Fruit fly (Drosophila melanogaster) Kc167 (cell line): ENCODE results near the gene Cpr65Ax1.

Source experiments
- Myc ChIP-seq: fragments of >200 bp; optimal IDR thresholded peaks from 2 replicates; lab custom pipeline; 2017; ENCODE audit warnings: missing external identifiers
- Sin3A ChIP-seq: fragments of >200 bp; optimal IDR thresholded peaks from 2 replicates; lab custom pipeline; 2018; ENCODE audit warnings: missing external identifiers
- h ChIP-seq: fragments of >200 bp; optimal IDR thresholded peaks from 3 replicates; lab custom pipeline; 2018; ENCODE audit warnings: missing external identifiers
- insv ChIP-seq: fragments of >200 bp; optimal IDR thresholded peaks from 3 replicates; lab custom pipeline; 2018; ENCODE audit warnings: missing external identifiers
- psq ChIP-seq: fragments of >200 bp; optimal IDR thresholded peaks from 2 replicates; lab custom pipeline; 2017; ENCODE audit warnings: missing external identifiers
- ttk ChIP-seq: sonication (Bioruptor generic); optimal IDR thresholded peaks from 2 replicates; lab custom pipeline; 2017; ENCODE audit warnings: missing external identifiers

The Cpr65Ax1 gene

DNA sequence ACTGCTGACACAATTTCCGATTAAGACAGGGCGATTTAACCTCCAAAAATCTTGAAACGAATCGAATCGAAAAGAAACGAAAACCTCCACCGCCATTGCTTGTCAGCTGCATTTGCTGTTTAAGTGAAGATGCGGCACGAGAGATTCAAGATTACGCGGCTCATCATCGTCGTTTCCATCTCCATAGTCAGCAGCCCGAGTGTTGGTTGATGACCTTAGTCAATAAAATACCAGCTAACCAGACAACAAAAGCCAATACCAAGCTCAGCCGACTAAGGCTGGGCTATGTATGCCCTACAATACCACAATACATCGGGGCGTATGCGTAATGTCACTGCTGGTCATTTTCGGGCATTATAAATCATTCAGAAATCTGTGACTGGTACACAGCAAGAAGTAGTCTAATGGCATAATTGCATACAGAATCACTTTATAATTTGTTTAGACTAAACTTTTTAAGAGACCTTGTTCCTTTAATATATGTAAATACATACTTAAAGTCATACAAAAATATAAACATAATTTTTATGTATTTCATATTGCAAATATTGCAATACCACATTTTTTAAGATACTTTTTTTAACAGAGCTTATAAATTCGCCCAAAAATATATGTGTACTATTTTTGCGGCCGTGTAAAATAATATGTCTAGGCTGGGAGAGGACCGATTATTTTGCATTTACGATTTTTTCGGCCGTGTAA lies 6.9 kb downstream of the Cpr65Ax1 start:
- no peak for TF ChIP-seq Myc (lab: Kevin White, UChicago)
- no peak for TF ChIP-seq ttk (lab: Kevin White, UChicago)
- no peak for TF ChIP-seq psq (lab: Kevin White, UChicago)
- TF ChIP-seq insv (lab: Kevin White, UChicago), result no peak

DNA sequence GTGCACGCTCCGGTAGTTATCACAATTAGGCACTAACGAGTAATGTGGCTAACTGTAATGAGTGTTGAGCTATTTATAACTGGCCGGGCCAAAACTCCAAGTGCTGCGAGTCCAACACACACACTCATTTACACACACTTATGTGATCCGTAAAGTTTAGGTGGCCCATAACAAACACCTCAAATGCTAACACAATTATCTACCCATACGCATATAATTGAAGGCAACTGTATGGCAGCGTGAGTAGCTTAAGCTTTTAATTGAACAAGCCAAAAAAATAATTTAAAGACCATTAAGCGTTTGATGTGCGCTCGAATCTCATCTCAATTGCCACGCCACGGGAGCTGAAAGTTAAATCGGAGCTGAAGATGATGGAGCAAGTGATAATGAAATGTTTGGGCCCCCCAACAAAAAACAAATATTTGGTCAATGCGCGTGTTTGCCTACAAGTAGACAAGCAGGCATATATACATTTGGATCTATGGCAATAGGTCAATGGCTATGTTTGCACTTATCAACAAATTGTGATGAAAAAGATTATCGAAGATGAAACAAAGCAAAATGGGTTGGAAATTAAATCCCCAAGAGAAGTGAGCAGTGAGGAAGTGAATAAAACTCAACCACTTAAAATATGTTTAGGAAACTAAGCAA lies 7.7 kb downstream of the Cpr65Ax1 start, which contains the start of gene Cpr65Av:
TSS of gene Cpr65Av (minus strand) at position 51 of the 651 bp plus-strand sequence.
- TF ChIP-seq Sin3A (lab: Kevin White, UChicago) (no peak), Myc (lab: Kevin White, UChicago) (no peak), h (lab: Kevin White, UChicago) (no peak), ttk (lab: Kevin White, UChicago) (no peak), psq (lab: Kevin White, UChicago) (no peak), insv (lab: Kevin White, UChicago) (no peak)

DNA sequence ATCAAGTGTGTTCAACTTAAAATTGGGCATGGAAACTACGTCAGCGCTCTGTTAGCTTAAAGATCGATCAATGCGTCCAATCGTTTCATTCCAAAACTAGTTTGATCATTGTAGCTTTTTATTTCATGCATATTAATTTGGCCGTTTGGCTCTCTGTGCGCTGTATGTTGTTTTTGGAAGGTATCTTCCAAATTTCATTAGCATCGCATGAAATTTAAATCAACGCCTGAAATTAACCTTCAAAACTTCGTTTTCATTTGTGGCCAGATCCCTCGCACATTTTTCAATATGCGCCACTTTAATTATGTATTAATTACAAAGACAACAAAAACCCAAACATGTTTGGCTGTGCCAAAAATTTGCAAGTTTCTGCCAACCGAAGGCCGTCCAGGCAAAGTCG lies 9.2 kb downstream of the Cpr65Ax1 start:
- TF ChIP-seq Sin3A (lab: Kevin White, UChicago) (no peak), ttk (lab: Kevin White, UChicago) (no peak), Myc (lab: Kevin White, UChicago) (no peak), psq (lab: Kevin White, UChicago) (no peak), h (lab: Kevin White, UChicago) (no peak), insv (lab: Kevin White, UChicago) (no peak)

DNA sequence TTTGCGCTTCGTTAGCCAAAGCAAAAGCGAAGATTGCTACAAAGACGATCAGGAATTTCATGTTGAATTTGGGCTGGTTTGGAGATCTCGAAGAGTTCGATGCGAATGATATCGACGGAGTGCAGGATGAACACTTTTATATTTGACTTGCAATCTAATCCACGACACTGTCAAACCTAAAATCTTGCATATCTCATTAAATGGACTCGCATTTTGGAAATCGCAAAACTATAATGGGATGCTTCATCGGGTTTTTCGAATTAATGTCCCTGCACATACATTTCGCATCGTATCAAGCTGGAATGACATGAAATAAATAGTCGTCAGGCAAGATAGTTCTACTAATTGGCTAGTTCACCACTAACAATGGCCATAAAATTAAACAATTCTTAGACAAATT lies 9.8 kb downstream of the Cpr65Ax1 start, which contains the start of gene Lcp65Ae:
TSS of gene Lcp65Ae (minus strand) at position 101 of the 400 bp plus-strand sequence.
- TF ChIP-seq h (lab: Kevin White, UChicago) (no peak), Myc (lab: Kevin White, UChicago) (no peak), psq (lab: Kevin White, UChicago) (no peak), insv (lab: Kevin White, UChicago) (no peak), Sin3A (lab: Kevin White, UChicago) (no peak), ttk (lab: Kevin White, UChicago) (no peak)

DNA sequence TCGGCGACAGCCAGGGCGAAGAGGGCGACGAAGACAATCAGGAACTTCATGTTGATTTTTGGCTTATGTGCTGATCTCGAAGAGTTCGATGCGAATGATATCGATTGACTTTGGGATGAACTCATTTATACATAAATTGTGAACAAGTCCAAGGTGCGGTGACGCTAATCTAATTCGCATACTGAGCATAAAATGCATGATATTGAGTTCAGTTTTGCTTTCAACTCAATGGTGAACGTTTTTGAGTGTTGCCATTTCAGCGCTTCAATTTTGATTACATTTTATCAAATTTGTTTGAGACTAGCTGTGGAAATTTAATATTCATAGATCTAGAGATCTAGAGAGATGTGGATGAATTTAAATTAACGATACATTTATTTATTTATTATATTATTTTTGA lies 11.1 kb downstream of the Cpr65Ax1 start, which contains the start of gene Lcp65Af:
TSS of gene Lcp65Af (minus strand) at position 101 of the 400 bp plus-strand sequence.
- TF ChIP-seq Sin3A (lab: Kevin White, UChicago), result no peak

DNA sequence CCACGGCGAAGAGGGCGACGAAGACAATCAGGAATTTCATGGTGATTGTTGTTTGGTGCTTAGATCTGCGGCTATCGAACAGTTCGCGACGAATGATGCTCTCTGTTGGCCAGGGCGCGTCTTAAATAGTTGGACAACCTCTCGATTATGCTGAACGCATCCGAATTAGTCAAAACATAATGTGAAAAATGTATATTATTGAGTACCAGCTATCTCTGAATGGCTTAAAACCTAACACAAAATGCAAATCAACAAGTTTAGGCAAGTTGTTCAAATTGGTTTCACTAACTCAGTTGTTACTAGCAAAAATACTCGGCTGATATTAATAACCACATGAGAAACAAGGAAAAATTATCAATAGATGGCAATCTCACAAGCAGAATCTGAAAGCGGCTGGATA lies 12.6 kb downstream of the Cpr65Ax1 start, which contains the start of gene Lcp65Ag1:
TSS of gene Lcp65Ag1 (minus strand) at position 101 of the 400 bp plus-strand sequence.
- TF ChIP-seq insv (lab: Kevin White, UChicago) (no peak), Myc (lab: Kevin White, UChicago) (no peak), ttk (lab: Kevin White, UChicago) (no peak), Sin3A (lab: Kevin White, UChicago) (no peak), h (lab: Kevin White, UChicago) (no peak), psq (lab: Kevin White, UChicago) (no peak)

DNA sequence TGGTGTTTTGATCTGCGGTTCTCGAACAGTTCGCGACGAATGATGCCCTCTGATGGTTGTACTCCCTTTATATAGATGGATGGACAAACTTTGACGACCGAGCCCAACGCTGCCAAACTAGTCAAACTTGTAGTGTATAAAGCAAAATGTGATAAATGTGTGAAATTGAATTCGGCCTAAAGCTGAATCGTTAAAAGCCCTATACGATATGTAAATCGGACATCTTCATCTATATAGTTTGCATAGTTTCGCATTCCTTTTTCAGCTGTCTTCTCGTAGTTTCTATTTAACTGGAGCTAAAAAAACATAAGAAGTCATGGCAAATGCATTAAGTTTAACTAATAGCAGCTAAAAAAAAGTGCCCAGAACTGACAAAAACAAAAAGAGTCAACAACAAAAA lies 14.2 kb downstream of the Cpr65Ax1 start, which contains the start of gene Lcp65Ag2:
TSS of gene Lcp65Ag2 (minus strand) at position 48 of the 400 bp plus-strand sequence.
- TF ChIP-seq insv (lab: Kevin White, UChicago) (no peak), h (lab: Kevin White, UChicago) (no peak), Myc (lab: Kevin White, UChicago) (no peak), psq (lab: Kevin White, UChicago) (no peak)

DNA sequence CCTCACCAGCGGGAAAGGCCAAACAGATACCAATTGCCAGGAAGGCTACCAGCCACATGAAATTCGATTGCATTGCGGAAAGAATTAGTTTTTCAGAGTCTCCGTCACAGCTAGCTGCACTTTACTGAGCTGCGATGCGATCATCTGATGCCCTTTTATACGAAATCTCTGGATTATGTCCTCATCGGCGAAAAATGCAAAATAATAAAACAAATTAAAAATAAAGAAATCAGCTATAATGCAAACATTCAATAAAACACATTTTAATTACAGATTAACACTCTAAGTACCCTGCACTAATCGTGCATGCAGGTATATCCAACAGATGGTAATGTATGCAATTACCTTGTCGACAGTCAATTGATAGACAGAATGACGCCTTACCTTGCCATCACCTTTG lies 15.8 kb downstream of the Cpr65Ax1 start, which contains the start of gene Cpr65Au:
TSS of gene Cpr65Au (minus strand) at position 101 of the 400 bp plus-strand sequence.
- TF ChIP-seq Sin3A (lab: Kevin White, UChicago) (no peak), Myc (lab: Kevin White, UChicago) (no peak), h (lab: Kevin White, UChicago) (no peak), psq (lab: Kevin White, UChicago) (no peak), ttk (lab: Kevin White, UChicago) (no peak), insv (lab: Kevin White, UChicago) (no peak)

DNA sequence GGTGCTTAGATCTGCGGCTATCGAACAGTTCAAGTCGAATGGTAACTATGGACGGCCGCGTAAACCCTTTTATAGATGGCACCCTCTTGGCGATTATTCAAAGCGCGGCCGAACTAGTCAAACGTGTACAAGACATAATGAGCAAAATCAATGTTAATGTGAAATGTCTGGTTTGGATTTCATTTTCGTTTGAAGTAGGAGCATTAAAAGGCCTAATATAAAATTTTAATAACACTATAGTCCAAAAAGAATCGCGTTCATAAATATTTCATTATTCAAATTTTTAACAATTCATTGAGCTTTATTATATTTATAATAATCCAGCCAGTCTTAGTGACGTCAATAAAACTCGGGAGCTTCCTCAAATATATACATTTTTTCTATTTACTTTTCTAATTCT lies 16.8 kb downstream of the Cpr65Ax1 start, which contains the start of gene Lcp65Ag3:
TSS of gene Lcp65Ag3 (minus strand) at position 46 of the 400 bp plus-strand sequence.
- no peak for TF ChIP-seq insv (lab: Kevin White, UChicago)

DNA sequence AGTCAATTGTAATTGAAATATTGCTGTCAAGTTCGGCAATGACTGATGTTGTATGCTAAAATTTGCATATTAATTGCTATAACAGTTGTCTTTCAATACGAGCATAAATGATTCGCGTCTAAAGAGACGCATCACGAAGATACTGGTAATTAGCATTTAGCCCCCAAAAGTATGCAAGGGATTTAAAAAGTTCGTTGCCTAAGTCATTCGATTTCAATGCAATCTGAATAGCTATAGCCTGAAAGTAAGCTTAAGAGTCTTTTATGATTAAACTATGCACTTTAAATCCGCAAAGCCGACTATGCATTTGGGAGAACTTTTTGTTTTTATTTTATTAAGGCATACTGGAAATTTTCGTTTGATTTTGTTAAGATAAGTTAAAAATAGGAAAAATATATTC lies 18.2 kb downstream of the Cpr65Ax1 start:
- TF ChIP-seq h (lab: Kevin White, UChicago) (no peak), Myc (lab: Kevin White, UChicago) (no peak), Sin3A (lab: Kevin White, UChicago) (no peak), psq (lab: Kevin White, UChicago) (no peak)

DNA sequence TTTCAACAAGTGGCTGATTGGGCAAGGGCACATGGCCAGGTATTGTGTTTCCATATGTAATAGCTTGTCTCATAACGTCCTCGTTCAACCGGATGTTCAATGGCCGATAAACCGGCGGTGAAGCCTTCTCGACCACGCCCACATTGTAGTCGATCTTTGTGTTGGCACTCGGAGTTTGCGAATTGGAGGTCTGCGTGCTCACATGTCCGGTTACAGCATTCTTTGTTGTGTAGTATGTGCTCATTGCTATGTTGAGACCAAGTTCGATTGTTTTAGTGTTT lies 22.4 kb downstream of the Cpr65Ax1 start:
- TF ChIP-seq Sin3A (lab: Kevin White, UChicago) (no peak), Myc (lab: Kevin White, UChicago) (no peak), insv (lab: Kevin White, UChicago) (no peak), h (lab: Kevin White, UChicago) (no peak), psq (lab: Kevin White, UChicago) (no peak), ttk (lab: Kevin White, UChicago) (no peak)
